Fruit fly (Drosophila melanogaster): Measurements from ENCODE around the gene Raf.

Raf gene

dm6 chrX:2304514-2305235 is 9.4 kb downstream of the Raf start:
- no peak for TF ChIP-seq Dll (optimal IDR thresholded peaks at IDR 0.05)
- TF ChIP-seq usp (GFP tag; optimal IDR thresholded peaks at IDR 0.05) = no peak
- TF ChIP-seq psq (optimal IDR thresholded peaks at IDR 0.05) = no peak
- TF ChIP-seq EcR (GFP tag; optimal IDR thresholded peaks at IDR 0.05) = no peak
- no peak for TF ChIP-seq pan (optimal IDR thresholded peaks at IDR 0.05)
- TF ChIP-seq CG8478 (optimal IDR thresholded peaks at IDR 0.05) = no peak

dm6 chrX:2305281-2305680 is 10.0 kb downstream of the Raf start:
- TF ChIP-seq usp (GFP tag; optimal IDR thresholded peaks at IDR 0.05) (no peak), pan (optimal IDR thresholded peaks at IDR 0.05) (no peak), EcR (GFP tag; optimal IDR thresholded peaks at IDR 0.05) (no peak), CG8478 (optimal IDR thresholded peaks at IDR 0.05) (no peak), psq (optimal IDR thresholded peaks at IDR 0.05) (no peak), Dll (optimal IDR thresholded peaks at IDR 0.05) (no peak)

dm6 chrX:2305842-2306300 is 10.6 kb downstream of the Raf start:
- TF ChIP-seq EcR (GFP tag; optimal IDR thresholded peaks at IDR 0.05) (no peak), Dll (optimal IDR thresholded peaks at IDR 0.05) (peak; percentile 54), psq (optimal IDR thresholded peaks at IDR 0.05) (no peak), pan (optimal IDR thresholded peaks at IDR 0.05) (no peak), CG8478 (optimal IDR thresholded peaks at IDR 0.05) (no peak), usp (GFP tag; optimal IDR thresholded peaks at IDR 0.05) (no peak)

- TF ChIP-seq Dll (optimal IDR thresholded peaks at IDR 0.05) (peak; percentile 24), usp (GFP tag; optimal IDR thresholded peaks at IDR 0.05) (no peak)
Observed at dm6 chrX:2306307-2306706, 11.0 kb downstream of the Raf start.

dm6 chrX:2306760-2307159 is 11.5 kb downstream of the Raf start:
- TF ChIP-seq psq (optimal IDR thresholded peaks at IDR 0.05) (no peak), EcR (GFP tag; optimal IDR thresholded peaks at IDR 0.05) (no peak), CG8478 (optimal IDR thresholded peaks at IDR 0.05) (no peak), Dll (optimal IDR thresholded peaks at IDR 0.05) (no peak), usp (GFP tag; optimal IDR thresholded peaks at IDR 0.05) (no peak), pan (optimal IDR thresholded peaks at IDR 0.05) (no peak)

dm6 chrX:2307564-2307963 is 12.3 kb downstream of the Raf start:
- TF ChIP-seq usp (GFP tag; optimal IDR thresholded peaks at IDR 0.05) = no peak
- no peak for TF ChIP-seq Dll (optimal IDR thresholded peaks at IDR 0.05)
- TF ChIP-seq pan (optimal IDR thresholded peaks at IDR 0.05) = no peak

- no peak for TF ChIP-seq pan (optimal IDR thresholded peaks at IDR 0.05)
- TF ChIP-seq Dll (optimal IDR thresholded peaks at IDR 0.05) = no peak
- TF ChIP-seq EcR (GFP tag; optimal IDR thresholded peaks at IDR 0.05) = no peak
- TF ChIP-seq CG8478 (optimal IDR thresholded peaks at IDR 0.05) = no peak
- no peak for TF ChIP-seq psq (optimal IDR thresholded peaks at IDR 0.05)
- no peak for TF ChIP-seq usp (GFP tag; optimal IDR thresholded peaks at IDR 0.05)
Observed at dm6 chrX:2308403-2308965, 13.2 kb downstream of the Raf start.

- TF ChIP-seq psq (optimal IDR thresholded peaks at IDR 0.05) (no peak), Dll (optimal IDR thresholded peaks at IDR 0.05) (peak; percentile 95)
Observed at dm6 chrX:2317347-2317832, 22.1 kb downstream of the Raf start.

dm6 chrX:2318369-2318768 is 23.1 kb downstream of the Raf start:
- TF ChIP-seq Dll (optimal IDR thresholded peaks at IDR 0.05) (no peak), usp (GFP tag; optimal IDR thresholded peaks at IDR 0.05) (no peak), CG8478 (optimal IDR thresholded peaks at IDR 0.05) (no peak), pan (optimal IDR thresholded peaks at IDR 0.05) (peak; percentile 87), psq (optimal IDR thresholded peaks at IDR 0.05) (no peak), EcR (GFP tag; optimal IDR thresholded peaks at IDR 0.05) (no peak)

- TF ChIP-seq usp (GFP tag; optimal IDR thresholded peaks at IDR 0.05) = no peak
- TF ChIP-seq psq (optimal IDR thresholded peaks at IDR 0.05) = no peak
- no peak for TF ChIP-seq EcR (GFP tag; optimal IDR thresholded peaks at IDR 0.05)
- no peak for TF ChIP-seq CG8478 (optimal IDR thresholded peaks at IDR 0.05)
- no peak for TF ChIP-seq pan (optimal IDR thresholded peaks at IDR 0.05)
- TF ChIP-seq Dll (optimal IDR thresholded peaks at IDR 0.05) = no peak
Observed at dm6 chrX:2319783-2320182, 24.5 kb downstream of the Raf start.

dm6 chrX:2320892-2321291 is 25.6 kb downstream of the Raf start:
- no peak for TF ChIP-seq pan (optimal IDR thresholded peaks at IDR 0.05)
- no peak for TF ChIP-seq usp (GFP tag; optimal IDR thresholded peaks at IDR 0.05)
- TF ChIP-seq psq (optimal IDR thresholded peaks at IDR 0.05) = no peak
- TF ChIP-seq EcR (GFP tag; optimal IDR thresholded peaks at IDR 0.05) = no peak
- no peak for TF ChIP-seq CG8478 (optimal IDR thresholded peaks at IDR 0.05)
- TF ChIP-seq Dll (optimal IDR thresholded peaks at IDR 0.05) = no peak

dm6 chrX:2321900-2322555 is 26.8 kb downstream of the Raf start:
- no peak for TF ChIP-seq pan (optimal IDR thresholded peaks at IDR 0.05)
- no peak for TF ChIP-seq usp (GFP tag; optimal IDR thresholded peaks at IDR 0.05)
- no peak for TF ChIP-seq psq (optimal IDR thresholded peaks at IDR 0.05)
- no peak for TF ChIP-seq CG8478 (optimal IDR thresholded peaks at IDR 0.05)
- TF ChIP-seq EcR (GFP tag; optimal IDR thresholded peaks at IDR 0.05) = no peak
- no peak for TF ChIP-seq Dll (optimal IDR thresholded peaks at IDR 0.05)
